Worm (Caenorhabditis elegans): ENCODE measurements around the gene sco-1.

Gene sco-1

DNA sequence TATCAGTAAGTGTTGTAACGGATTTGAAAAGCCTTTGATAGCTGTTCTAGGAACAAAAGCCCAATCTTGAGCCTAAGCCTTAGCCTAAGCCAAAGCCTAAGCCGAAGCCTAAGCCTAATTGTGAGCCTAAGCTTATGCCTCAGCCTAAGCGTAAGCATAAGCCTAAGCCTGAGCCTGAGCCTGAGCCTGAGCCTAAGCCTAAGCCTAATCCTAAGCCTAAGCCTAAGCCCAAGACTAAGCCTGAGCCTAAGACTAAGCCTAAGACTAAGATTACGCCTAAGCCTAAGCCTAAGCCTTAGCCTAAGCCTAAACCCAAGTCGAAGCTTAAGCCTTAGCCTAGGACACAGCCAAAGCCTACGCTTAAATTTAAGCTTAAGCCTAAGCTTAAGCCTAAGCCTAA, 21.8 kb upstream of the sco-1 start:
- TF ChIP-seq C34F6.9 (tag; optimal IDR thresholded peaks at IDR 0.05), result no peak
- no peak for TF ChIP-seq zag-1 (tag; optimal IDR thresholded peaks at IDR 0.05)
- TF ChIP-seq ama-1 (optimal IDR thresholded peaks at IDR 0.05), result no peak
- no peak for TF ChIP-seq nhr-237 (tag; optimal IDR thresholded peaks at IDR 0.05)
- no peak for TF ChIP-seq sma-9 (GFP tag; optimal IDR thresholded peaks at IDR 0.05)
- TF ChIP-seq sma-9 (tag; optimal IDR thresholded peaks at IDR 0.05), result no peak
- TF ChIP-seq fos-1 (tag; optimal IDR thresholded peaks at IDR 0.05), result no peak
- no peak for TF ChIP-seq nhr-10 (tag; optimal IDR thresholded peaks at IDR 0.05)
- TF ChIP-seq elt-1 (tag; optimal IDR thresholded peaks at IDR 0.05), result no peak
- no peak for TF ChIP-seq dmd-4 (tag; optimal IDR thresholded peaks at IDR 0.05)
- no peak for TF ChIP-seq nhr-129 (tag; optimal IDR thresholded peaks at IDR 0.05)
- TF ChIP-seq mdl-1 (tag; optimal IDR thresholded peaks at IDR 0.05), result no peak

DNA sequence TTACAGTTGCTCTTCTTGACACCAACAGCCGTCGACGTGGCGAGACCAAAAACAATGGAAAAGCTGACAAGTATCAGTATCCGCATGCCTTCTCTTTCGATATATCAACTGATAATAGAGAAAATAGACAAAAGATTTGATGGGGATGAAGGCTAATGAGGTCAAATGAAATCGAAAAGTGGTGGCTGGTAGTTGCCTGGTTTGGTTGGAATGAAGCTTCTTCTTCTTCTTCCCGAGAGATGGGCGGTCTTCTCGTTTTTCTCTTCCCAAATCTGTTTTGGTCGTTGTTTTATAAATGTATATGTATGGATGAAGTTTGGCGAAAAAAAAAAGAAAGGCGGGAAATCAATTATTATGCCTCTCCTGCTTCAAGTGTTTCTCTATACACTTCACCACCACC, 17.7 kb upstream of the sco-1 start, which contains the start of gene C01F1.5:
C01F1.5 (minus strand) TSS at position 103 of the 400 bp plus-strand sequence.
- TF ChIP-seq nhr-11 (tag; optimal IDR thresholded peaks at IDR 0.05) (no peak), nhr-10 (tag; optimal IDR thresholded peaks at IDR 0.05) (no peak), lin-11 (tag; optimal IDR thresholded peaks at IDR 0.05) (no peak), ama-1 (optimal IDR thresholded peaks at IDR 0.05) (no peak), mbf-1 (tag; optimal IDR thresholded peaks at IDR 0.05) (no peak), sem-4 (tag; optimal IDR thresholded peaks at IDR 0.05) (no peak), aly-2 (tag; optimal IDR thresholded peaks at IDR 0.05) (no peak), ztf-4 (tag; optimal IDR thresholded peaks at IDR 0.05) (no peak), R02D3.7 (tag; optimal IDR thresholded peaks at IDR 0.05) (no peak), ztf-11 (tag; optimal IDR thresholded peaks at IDR 0.05) (no peak), nhr-23 (tag; optimal IDR thresholded peaks at IDR 0.05) (no peak), nhr-25 (tag; optimal IDR thresholded peaks at IDR 0.05) (no peak), lin-39 (tag; optimal IDR thresholded peaks at IDR 0.05) (no peak), elt-1 (tag; optimal IDR thresholded peaks at IDR 0.05) (no peak), lsy-2 (tag; optimal IDR thresholded peaks at IDR 0.05) (no peak), peb-1 (tag; optimal IDR thresholded peaks at IDR 0.05) (no peak), unc-55 (GFP tag; optimal IDR thresholded peaks at IDR 0.05) (no peak), alr-1 (tag; optimal IDR thresholded peaks at IDR 0.05) (no peak), zag-1 (tag; optimal IDR thresholded peaks at IDR 0.05) (no peak), snpc-4 (tag; optimal IDR thresholded peaks at IDR 0.05) (no peak)

DNA sequence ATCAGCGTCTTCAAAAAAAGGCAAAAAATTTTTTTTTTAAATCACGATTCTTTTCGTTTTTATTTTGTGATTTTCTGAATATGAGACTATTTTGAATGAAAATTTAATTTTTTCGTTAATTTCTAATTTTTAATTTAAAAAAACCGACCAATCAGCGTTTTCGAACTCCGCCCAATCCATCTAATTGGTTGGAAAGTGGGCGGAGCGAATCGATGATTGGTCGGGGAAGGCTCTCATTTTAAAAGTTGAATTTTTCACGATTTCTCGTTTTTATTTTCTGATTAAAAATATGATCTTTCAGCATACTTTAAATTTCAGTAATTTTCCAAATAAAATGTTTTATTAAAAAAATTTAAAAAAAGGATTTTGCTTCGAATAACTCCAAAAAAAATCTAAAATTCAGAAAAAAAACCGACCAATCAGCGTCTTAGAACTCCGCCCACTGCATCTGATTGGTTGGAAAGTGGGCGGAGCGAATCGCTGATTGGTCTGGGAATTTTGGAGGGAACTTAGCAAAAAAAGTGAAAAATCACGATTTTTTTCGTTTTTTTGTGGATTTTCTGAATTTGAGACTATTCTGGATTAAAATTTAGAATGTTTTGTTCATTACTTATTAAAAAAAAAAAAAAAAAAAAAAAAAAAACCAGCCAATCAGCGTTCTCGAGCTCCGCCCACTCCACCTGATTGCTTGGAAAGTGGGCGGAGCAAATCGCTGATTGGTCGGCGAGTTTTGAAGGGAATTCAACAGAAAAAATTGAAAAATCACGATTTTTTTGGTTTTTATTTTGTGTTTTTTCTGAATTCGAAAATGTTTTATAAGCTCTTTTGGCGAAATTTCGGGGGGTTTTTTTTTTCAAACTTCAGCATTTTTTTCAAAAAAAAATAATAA, 14.9 kb upstream of the sco-1 start:
- no peak for TF ChIP-seq lin-39 (tag; optimal IDR thresholded peaks at IDR 0.05)
- TF ChIP-seq dmd-4 (tag; optimal IDR thresholded peaks at IDR 0.05), result no peak
- no peak for TF ChIP-seq ZK546.5 (tag; optimal IDR thresholded peaks at IDR 0.05)
- TF ChIP-seq elt-3 (tag; optimal IDR thresholded peaks at IDR 0.05), result no peak
- no peak for TF ChIP-seq blmp-1 (tag; optimal IDR thresholded peaks at IDR 0.05; ENCODE audit: insufficient read depth)
- no peak for TF ChIP-seq zag-1 (tag; optimal IDR thresholded peaks at IDR 0.05)
- TF ChIP-seq F13H6.1 (tag; optimal IDR thresholded peaks at IDR 0.05), result no peak
- no peak for TF ChIP-seq peb-1 (tag; optimal IDR thresholded peaks at IDR 0.05)
- no peak for TF ChIP-seq R02D3.7 (tag; optimal IDR thresholded peaks at IDR 0.05)
- TF ChIP-seq lsy-2 (tag; optimal IDR thresholded peaks at IDR 0.05), result no peak
- TF ChIP-seq gmeb-1 (tag; optimal IDR thresholded peaks at IDR 0.05), result no peak
- no peak for TF ChIP-seq sma-9 (GFP tag; optimal IDR thresholded peaks at IDR 0.05)
- TF ChIP-seq sma-9 (tag; optimal IDR thresholded peaks at IDR 0.05), result no peak
- TF ChIP-seq crh-2 (tag; optimal IDR thresholded peaks at IDR 0.05), result no peak
- TF ChIP-seq nhr-23 (tag; optimal IDR thresholded peaks at IDR 0.05), result no peak
- TF ChIP-seq aly-2 (tag; optimal IDR thresholded peaks at IDR 0.05), result no peak
- TF ChIP-seq C34F6.9 (tag; optimal IDR thresholded peaks at IDR 0.05), result no peak
- TF ChIP-seq sem-4 (tag; optimal IDR thresholded peaks at IDR 0.05), result no peak

DNA sequence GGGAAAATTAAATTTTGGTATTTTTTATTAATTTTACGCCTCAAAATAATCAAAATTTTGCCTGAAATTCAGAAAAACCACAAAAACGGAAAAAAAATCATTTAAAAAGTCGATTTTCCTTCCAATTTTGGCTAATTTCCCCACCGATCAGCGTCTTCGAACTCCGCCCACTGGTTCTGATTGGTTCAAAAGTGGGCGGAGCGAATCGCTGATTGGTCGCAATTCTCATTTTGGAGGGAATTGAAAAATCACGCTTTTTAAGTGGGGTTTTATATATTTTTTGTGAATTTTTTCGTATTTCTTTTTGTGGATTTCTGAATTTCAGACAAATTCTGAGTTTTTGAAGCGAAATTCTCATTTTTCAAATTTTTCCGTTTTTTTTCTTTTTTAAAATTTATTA, 12.5 kb upstream of the sco-1 start:
- no peak for TF ChIP-seq ztf-1 (GFP tag; conservative IDR thresholded peaks at IDR 0.05)

Measured in whole organism, L2 larva.